Worm (Caenorhabditis elegans) whole organism, midembryonic: ENCODE results near the gene C54C6.4.
A peak's percentile ranks its signal among the peaks of the same experiment; 100 is the strongest.

Source experiments
- T22C8.4 ChIP-seq: fragments of 200-800 bp; sonication (Bioruptor generic); IDR thresholded peaks from 2 replicates; pipeline ENCODE4 v1.3.6; 2022; ENCODE audit warnings: missing genetic modification characterization, missing compliant biosample characterization
- cog-1 ChIP-seq: sonication (generic microtip); optimal IDR thresholded peaks from 2 replicates; lab custom pipeline; 2016; ENCODE audit warnings: missing genetic modification characterization, missing compliant biosample characterization
- flt-1 ChIP-seq: fragments of 200-800 bp; sonication (Bioruptor generic); IDR thresholded peaks from 2 replicates; pipeline ENCODE4 v1.3.6; 2022; ENCODE audit warnings: missing genetic modification characterization, missing compliant biosample characterization
- klf-2 ChIP-seq: fragments of 200-800 bp; sonication (Bioruptor generic); conservative IDR thresholded peaks from 2 replicates; pipeline ENCODE4 v1.3.6; 2022; ENCODE audit warnings: missing genetic modification reagents, missing genetic modification characterization, missing compliant biosample characterization
- med-1 ChIP-seq: sonication (generic microtip); optimal IDR thresholded peaks from 2 replicates; lab custom pipeline; 2017; ENCODE audit warnings: missing genetic modification characterization, mild to moderate bottlenecking, missing compliant biosample characterization, antibody characterized with exemption, missing genetic modification reagents; ENCODE audit not compliant: insufficient read depth
- ref-1 ChIP-seq: fragments of 200-800 bp; sonication (Bioruptor generic); conservative IDR thresholded peaks from 2 replicates; pipeline ENCODE4 v1.3.6; 2022; ENCODE audit warnings: missing genetic modification reagents, missing genetic modification characterization, missing compliant biosample characterization
- tab-1 ChIP-seq: fragments of 200-800 bp; sonication (Bioruptor generic); IDR thresholded peaks from 2 replicates; pipeline ENCODE4 v1.3.6; 2022; ENCODE audit warnings: missing genetic modification characterization, missing compliant biosample characterization
- ztf-23 ChIP-seq: fragments of 200-800 bp; sonication (Bioruptor generic); IDR thresholded peaks from 2 replicates; pipeline ENCODE4 v1.3.6; 2022; ENCODE audit warnings: missing genetic modification reagents, missing genetic modification characterization, missing compliant biosample characterization
- ztf-29 ChIP-seq: fragments of 200-800 bp; sonication (Bioruptor generic); IDR thresholded peaks from 2 replicates; pipeline ENCODE4 v1.3.6; 2022; ENCODE audit warnings: missing genetic modification reagents, missing genetic modification characterization, missing compliant biosample characterization

C54C6.4 gene

ce11 chrIII:3532035-3532434 lies 21.4 kb upstream of the C54C6.4 start:
- TF ChIP-seq tab-1 (no peak), ztf-29 (GFP tag; lab: Robert Waterston, UW) (no peak), flt-1 (0 out of 2 replicates have a peak, but pooled peaks have one; percentile 50), ref-1 (no peak), cog-1 (tag; lab: Kevin White, UChicago) (peak; percentile 18), med-1 (GFP tag; lab: Kevin White, UChicago) (no peak), T22C8.4 (GFP tag; lab: Robert Waterston, UW) (peak; percentile 18; the same call in 1 of the 2 replicates)

DNA sequence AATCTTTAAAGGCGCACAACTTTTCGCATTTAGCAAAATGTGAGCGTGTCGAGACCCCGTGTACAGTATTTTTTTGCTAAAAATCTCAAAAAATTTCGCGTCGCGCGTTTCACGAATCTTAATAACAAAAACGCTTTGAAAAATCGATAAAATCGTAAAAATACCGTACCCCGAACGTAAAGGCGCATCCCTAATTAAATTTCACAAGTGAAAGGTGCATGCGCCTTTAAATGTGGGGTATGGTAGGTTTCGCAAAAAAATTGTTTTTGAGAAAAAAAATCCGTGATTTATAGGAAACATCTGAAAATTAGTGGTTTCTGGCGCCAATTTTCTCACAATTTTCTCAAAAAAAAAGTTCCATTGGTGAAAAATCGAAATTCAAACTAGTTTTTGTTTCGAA lies 19.3 kb upstream of the C54C6.4 start:
- TF ChIP-seq ztf-29 (GFP tag; lab: Robert Waterston, UW) (no peak), klf-2 (GFP tag; lab: Robert Waterston, UW) (no peak), flt-1 (no peak), ref-1 (no peak), cog-1 (tag; lab: Kevin White, UChicago) (no peak), med-1 (GFP tag; lab: Kevin White, UChicago) (no peak), T22C8.4 (GFP tag; lab: Robert Waterston, UW) (no peak), tab-1 (no peak), ztf-23 (GFP tag; lab: Robert Waterston, UW) (no peak)

DNA sequence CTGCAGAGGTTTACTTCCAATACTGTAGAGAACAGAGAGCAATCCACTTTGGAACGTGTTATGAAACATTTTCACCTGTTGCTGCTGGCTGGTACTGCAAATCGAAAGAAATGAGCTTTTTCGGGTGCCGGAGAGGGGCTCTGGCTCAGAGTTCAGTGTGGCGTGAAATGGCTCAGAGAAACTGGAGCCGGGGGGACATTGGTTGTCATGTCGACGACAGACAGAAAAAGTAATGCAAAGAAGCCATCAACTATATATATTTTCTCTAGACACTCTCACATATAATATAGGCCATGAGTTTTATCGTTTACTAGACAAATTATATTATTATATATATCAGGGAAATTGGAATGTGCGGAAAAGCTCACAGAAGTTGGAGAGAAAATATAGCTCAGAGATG lies 16.0 kb upstream of the C54C6.4 start, which contains the start of gene cfap-20:
Gene cfap-20 (minus strand): TSS at position 101 of the 400 bp plus-strand sequence.
- TF ChIP-seq tab-1 (no peak), flt-1 (0 out of 2 replicates have a peak, but pooled peaks have one; percentile 6)

DNA sequence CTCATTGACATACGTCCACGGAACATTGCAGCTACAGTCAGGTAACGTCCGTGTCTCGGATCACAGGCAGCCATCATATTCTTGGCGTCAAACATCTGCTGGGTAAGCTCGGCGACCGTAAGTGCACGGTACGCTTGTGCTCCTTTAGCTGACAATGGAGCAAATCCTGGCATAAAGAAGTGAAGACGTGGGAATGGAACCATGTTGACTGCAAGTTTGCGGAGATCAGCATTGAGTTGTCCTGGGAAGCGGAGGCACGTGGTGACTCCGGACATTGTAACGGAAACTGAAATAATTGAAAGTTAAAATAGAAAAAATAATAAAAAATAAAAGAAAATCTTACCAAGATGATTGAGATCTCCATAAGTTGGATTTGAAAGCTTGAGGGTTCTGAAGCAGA lies 13.9 kb upstream of the C54C6.4 start:
- TF ChIP-seq cog-1 (tag; lab: Kevin White, UChicago) (no peak), T22C8.4 (GFP tag; lab: Robert Waterston, UW) (no peak), ref-1 (no peak), klf-2 (GFP tag; lab: Robert Waterston, UW) (no peak), ztf-29 (GFP tag; lab: Robert Waterston, UW) (no peak), med-1 (GFP tag; lab: Kevin White, UChicago) (no peak), tab-1 (no peak), flt-1 (no peak), ztf-23 (GFP tag; lab: Robert Waterston, UW) (no peak)

DNA sequence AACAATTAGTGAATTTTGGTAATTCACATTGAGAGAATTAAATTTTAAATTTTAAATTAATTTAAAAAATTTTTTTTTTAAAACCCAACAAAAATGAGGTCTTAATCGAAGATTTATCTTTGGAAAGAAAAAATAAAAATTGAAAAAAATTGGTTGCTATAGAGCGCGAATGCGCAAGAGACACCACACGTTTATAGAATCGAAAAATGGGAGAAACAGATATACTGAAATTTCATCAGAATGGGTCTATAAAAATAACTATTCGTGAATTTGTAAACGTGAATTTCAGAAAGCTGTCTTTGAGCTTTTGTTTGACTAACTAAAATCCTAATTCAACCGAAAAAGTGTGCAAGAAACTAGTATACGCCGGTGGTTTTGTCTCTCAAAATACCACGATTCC lies 13.0 kb upstream of the C54C6.4 start:
- TF ChIP-seq cog-1 (tag; lab: Kevin White, UChicago) (no peak), ztf-23 (GFP tag; lab: Robert Waterston, UW) (no peak), ztf-29 (GFP tag; lab: Robert Waterston, UW) (0 out of 2 replicates have a peak, but pooled peaks have one; percentile 24)

DNA sequence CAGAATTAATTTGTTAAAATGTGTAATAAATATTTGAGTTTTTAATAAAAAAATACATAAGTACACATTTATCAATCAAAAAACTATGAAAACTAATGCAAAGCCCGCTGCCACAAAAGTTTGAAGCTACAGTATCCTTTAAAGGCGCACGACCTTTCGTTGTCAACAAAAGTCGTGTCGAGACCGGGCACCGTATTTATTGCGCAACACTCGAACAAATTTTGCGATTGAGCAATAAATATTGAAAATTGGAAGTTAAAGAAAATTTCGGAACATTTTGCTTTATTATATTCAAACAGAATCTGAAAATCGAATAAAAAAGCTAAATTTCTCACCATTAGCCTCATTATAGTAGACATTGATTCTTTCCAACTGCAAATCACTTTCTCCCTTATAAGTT lies 12.4 kb upstream of the C54C6.4 start:
- TF ChIP-seq ref-1 (no peak), tab-1 (no peak), med-1 (GFP tag; lab: Kevin White, UChicago) (no peak), flt-1 (no peak), T22C8.4 (GFP tag; lab: Robert Waterston, UW) (no peak), klf-2 (GFP tag; lab: Robert Waterston, UW) (no peak), cog-1 (tag; lab: Kevin White, UChicago) (no peak), ztf-23 (GFP tag; lab: Robert Waterston, UW) (no peak), ztf-29 (GFP tag; lab: Robert Waterston, UW) (no peak)

ce11 chrIII:3541539-3541938 lies 11.9 kb upstream of the C54C6.4 start, which contains the start of gene ben-1:
ben-1 (minus strand) TSS chrIII:3541639.
- TF ChIP-seq ref-1 (no peak), klf-2 (GFP tag; lab: Robert Waterston, UW) (no peak), ztf-23 (GFP tag; lab: Robert Waterston, UW) (no peak), med-1 (GFP tag; lab: Kevin White, UChicago) (no peak), flt-1 (no peak), tab-1 (no peak), cog-1 (tag; lab: Kevin White, UChicago) (no peak), ztf-29 (GFP tag; lab: Robert Waterston, UW) (no peak), T22C8.4 (GFP tag; lab: Robert Waterston, UW) (no peak)

DNA sequence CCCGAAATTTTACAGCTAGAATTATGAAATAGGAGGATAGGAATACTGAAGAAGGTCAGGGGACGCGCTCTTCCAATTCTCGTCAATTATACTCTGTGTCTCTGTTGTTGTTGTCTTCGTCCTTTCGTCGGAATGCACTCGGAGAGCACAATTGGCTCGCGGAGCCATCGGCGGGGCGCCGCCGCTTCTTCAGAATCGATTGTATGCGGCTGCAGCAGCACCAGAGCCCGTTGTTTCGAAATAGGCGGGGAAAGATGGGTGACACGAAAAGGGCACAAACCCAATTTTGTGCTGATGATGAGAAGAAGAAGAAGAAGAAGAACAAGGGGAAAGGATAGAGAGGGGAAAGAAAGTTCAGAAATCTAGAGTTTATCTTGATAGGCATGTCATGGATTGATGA lies 11.3 kb upstream of the C54C6.4 start:
- TF ChIP-seq klf-2 (GFP tag; lab: Robert Waterston, UW) (no peak), ref-1 (no peak), med-1 (GFP tag; lab: Kevin White, UChicago) (no peak)

- TF ChIP-seq tab-1 (no peak), klf-2 (GFP tag; lab: Robert Waterston, UW) (no peak), ztf-29 (GFP tag; lab: Robert Waterston, UW) (no peak), flt-1 (peak; percentile 19; the same call in 1 of the 2 replicates), T22C8.4 (GFP tag; lab: Robert Waterston, UW) (no peak), med-1 (GFP tag; lab: Kevin White, UChicago) (no peak), cog-1 (tag; lab: Kevin White, UChicago) (peak; percentile 44), ref-1 (no peak), ztf-23 (GFP tag; lab: Robert Waterston, UW) (no peak)
These were observed 10.4 kb upstream of the C54C6.4 start for ce11 chrIII:3543071-3543470.

DNA sequence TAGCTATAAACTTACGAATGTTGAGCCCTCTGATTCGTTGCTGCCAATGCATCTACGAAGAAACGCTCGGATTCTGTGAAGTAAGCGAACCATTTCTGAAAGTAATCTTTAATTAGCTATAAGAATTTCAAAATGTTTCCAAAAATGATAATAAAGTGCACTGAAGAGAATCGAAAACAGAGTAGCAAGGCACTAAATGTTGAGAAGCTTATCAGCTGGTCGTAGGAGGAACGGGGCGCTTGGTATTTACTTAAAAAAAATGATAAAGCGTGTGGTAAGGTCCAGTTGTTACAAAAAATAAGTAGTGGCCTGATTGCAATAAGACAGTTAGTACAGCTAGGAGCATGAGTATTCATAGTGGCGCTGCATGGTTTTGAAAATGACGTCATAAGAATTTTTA lies 7.1 kb upstream of the C54C6.4 start, which contains the start of gene C54C6.7:
Gene C54C6.7 (minus strand): TSS at position 101 of the 400 bp plus-strand sequence.
- TF ChIP-seq flt-1 (no peak), tab-1 (no peak), ztf-29 (GFP tag; lab: Robert Waterston, UW) (no peak), cog-1 (tag; lab: Kevin White, UChicago) (no peak), klf-2 (GFP tag; lab: Robert Waterston, UW) (no peak), ref-1 (no peak), T22C8.4 (GFP tag; lab: Robert Waterston, UW) (no peak), ztf-23 (GFP tag; lab: Robert Waterston, UW) (no peak), med-1 (GFP tag; lab: Kevin White, UChicago) (no peak)
